Worm (Caenorhabditis elegans): ENCODE data around the gene srd-48.

Gene srd-48

DNA sequence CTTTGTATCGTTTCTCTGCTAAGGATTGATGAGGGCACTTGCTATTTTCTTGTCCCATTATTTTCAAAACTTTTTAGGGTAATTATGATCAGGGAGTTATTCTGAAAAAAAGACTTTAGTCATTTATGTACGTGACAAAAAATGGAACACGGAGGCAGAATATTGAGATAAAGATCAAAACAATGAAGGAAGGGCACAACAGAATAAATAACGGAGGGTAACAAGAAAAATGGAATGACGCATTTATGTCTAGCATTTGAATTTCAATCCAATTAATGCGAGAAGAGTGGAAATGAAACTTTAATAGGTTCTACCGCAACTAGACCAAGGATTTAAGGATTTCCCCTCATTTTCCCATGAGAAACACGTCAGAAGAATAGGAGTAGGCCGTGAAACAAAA, 42.4 kb downstream of the srd-48 start, which contains the start of gene glb-13:
Gene glb-13, minus strand, starts transcription at position 101 of the 400 bp plus-strand sequence.
- TF ChIP-seq odd-2 (tag; optimal IDR thresholded peaks at IDR 0.05) (no peak), ceh-9 (tag; optimal IDR thresholded peaks at IDR 0.05) (no peak), sox-4 (tag; optimal IDR thresholded peaks at IDR 0.05) (no peak)

Data from whole organism, late embryonic.